Worm (Caenorhabditis elegans) whole organism, L4 larva: Measurements from ENCODE around the gene T16H12.3.

ENCODE experiments used
- ama-1 ChIP-seq: fragments of 150-350 bp; optimal IDR thresholded peaks from 2 replicates; lab custom pipeline; 2014; ENCODE audit warnings: inconsistent platforms, mixed read lengths
- lir-3 ChIP-seq: sonication (generic microtip); optimal IDR thresholded peaks from 2 replicates; lab custom pipeline; 2016; ENCODE audit warnings: mild to moderate bottlenecking, missing genetic modification characterization, missing compliant biosample characterization
- zfp-2 ChIP-seq: sonication (generic microtip); optimal IDR thresholded peaks from 2 replicates; lab custom pipeline; 2016; ENCODE audit warnings: mild to moderate bottlenecking, missing genetic modification characterization, missing compliant biosample characterization

DNA sequence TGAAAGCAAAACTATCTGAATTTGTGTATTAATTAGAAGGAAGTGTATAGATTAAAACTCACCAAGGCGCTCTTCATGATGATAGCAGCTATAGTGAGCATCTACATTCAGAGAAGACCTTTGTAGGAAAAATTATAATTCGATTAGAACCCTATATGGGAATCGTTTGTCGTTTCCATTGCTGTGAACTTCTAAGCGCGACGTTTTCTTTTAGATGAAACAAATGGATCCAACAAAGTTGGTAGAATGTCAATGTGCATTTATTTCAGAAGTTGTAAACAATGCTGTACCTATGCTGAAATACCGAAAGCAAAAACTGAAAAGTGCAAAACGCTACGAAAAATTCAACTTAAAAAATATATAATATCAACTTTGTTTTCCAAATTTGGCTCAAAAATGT is 27.1 kb downstream of the T16H12.3 start, which contains the start of gene T16G12.10:
- TF ChIP-seq zfp-2 (no peak), ama-1 (lab: Kevin White, UChicago) (no peak), lir-3 (tag; lab: Kevin White, UChicago) (no peak)
